Fruit fly (Drosophila melanogaster) whole organism, embryonic: Measurements from ENCODE around the gene CG3764.

Experiments used
- Abd-B ChIP-seq: fragments of 200-800 bp; sonication (Bioruptor generic); optimal IDR thresholded peaks from 2 replicates; lab custom pipeline; 2018; ENCODE audit warnings: missing biosample characterization, mild to moderate bottlenecking, missing genetic modification characterization, moderate library complexity
- Adf1 ChIP-seq: fragments of 200-800 bp; sonication (Bioruptor generic); IDR thresholded peaks from 2 replicates; pipeline ENCODE4 v1.3.6; 2022; ENCODE audit warnings: missing biosample characterization, missing genetic modification characterization
- B-H2 ChIP-seq: fragments of 200-800 bp; sonication (Bioruptor generic); optimal IDR thresholded peaks from 2 replicates; lab custom pipeline; 2018; ENCODE audit warnings: missing biosample characterization, mild to moderate bottlenecking, missing genetic modification characterization
- CG10321 ChIP-seq: fragments of 200-800 bp; sonication (Bioruptor generic); IDR thresholded peaks from 2 replicates; pipeline ENCODE4 v1.3.6; 2022; ENCODE audit warnings: missing biosample characterization, missing genetic modification characterization
- CG12071 ChIP-seq: fragments of 200-800 bp; sonication (Bioruptor generic); optimal IDR thresholded peaks from 3 replicates; lab custom pipeline; 2018; ENCODE audit warnings: missing biosample characterization, mild to moderate bottlenecking, missing genetic modification characterization
- CG12744 ChIP-seq: fragments of 200-800 bp; sonication (Bioruptor generic); optimal IDR thresholded peaks from 2 replicates; lab custom pipeline; 2016; ENCODE audit warnings: missing biosample characterization, missing genetic modification characterization
- CG12942 ChIP-seq: fragments of 200-800 bp; sonication (Bioruptor generic); optimal IDR thresholded peaks from 3 replicates; lab custom pipeline; 2016; ENCODE audit warnings: missing biosample characterization, missing genetic modification characterization
- CG13296 ChIP-seq: fragments of 200-800 bp; sonication (Bioruptor generic); optimal IDR thresholded peaks from 3 replicates; lab custom pipeline; 2018; ENCODE audit warnings: missing biosample characterization, mild to moderate bottlenecking, missing genetic modification characterization
- CG14667 ChIP-seq: fragments of 200-800 bp; sonication (Bioruptor generic); IDR thresholded peaks from 2 replicates; pipeline ENCODE4 v1.3.6; 2022; ENCODE audit warnings: missing biosample characterization, missing genetic modification characterization
- CG14710 ChIP-seq: fragments of 200-800 bp; sonication (Bioruptor generic); optimal IDR thresholded peaks from 3 replicates; lab custom pipeline; 2019; ENCODE audit warnings: missing biosample characterization, mild to moderate bottlenecking, missing genetic modification characterization, moderate library complexity
- CG17328 ChIP-seq: fragments of 200-800 bp; sonication (Bioruptor generic); IDR thresholded peaks from 2 replicates; pipeline ENCODE4 v1.3.6; 2022; ENCODE audit warnings: missing biosample characterization, missing genetic modification characterization
- CG17359 ChIP-seq: fragments of 200-800 bp; sonication (Bioruptor generic); optimal IDR thresholded peaks from 3 replicates; lab custom pipeline; 2018; ENCODE audit warnings: missing biosample characterization, mild to moderate bottlenecking, missing genetic modification characterization, moderate library complexity
- CG17612 ChIP-seq: fragments of 200-800 bp; sonication (Bioruptor generic); IDR thresholded peaks from 2 replicates; pipeline ENCODE4 v1.3.6; 2022; ENCODE audit warnings: missing biosample characterization, missing genetic modification characterization
- CG18262 ChIP-seq: fragments of 200-800 bp; optimal IDR thresholded peaks from 3 replicates; lab custom pipeline; 2019; ENCODE audit warnings: missing biosample characterization, mild to moderate bottlenecking, missing genetic modification characterization, moderate library complexity
- CG30403 ChIP-seq: fragments of 200-800 bp; sonication (Bioruptor generic); optimal IDR thresholded peaks from 3 replicates; lab custom pipeline; 2016; ENCODE audit warnings: missing biosample characterization, missing genetic modification characterization
- CG3407 ChIP-seq: fragments of 200-800 bp; sonication (Bioruptor generic); optimal IDR thresholded peaks from 2 replicates; lab custom pipeline; 2018; ENCODE audit warnings: missing biosample characterization, mild to moderate bottlenecking, missing genetic modification characterization
- CG6854 ChIP-seq: fragments of 200-800 bp; sonication (Bioruptor generic); optimal IDR thresholded peaks from 3 replicates; lab custom pipeline; 2017; ENCODE audit warnings: missing biosample characterization, mild to moderate bottlenecking, missing genetic modification characterization
- CG7556 ChIP-seq: fragments of 200-800 bp; sonication (Bioruptor generic); optimal IDR thresholded peaks from 2 replicates; lab custom pipeline; 2017; ENCODE audit warnings: missing biosample characterization, mild to moderate bottlenecking, missing genetic modification characterization
- CG7928 ChIP-seq: fragments of 200-800 bp; sonication (Bioruptor generic); optimal IDR thresholded peaks from 2 replicates; lab custom pipeline; 2017; ENCODE audit warnings: missing biosample characterization, mild to moderate bottlenecking, missing genetic modification characterization
- CG9609 ChIP-seq: fragments of 200-800 bp; sonication (Bioruptor generic); optimal IDR thresholded peaks from 3 replicates; lab custom pipeline; 2016; ENCODE audit warnings: missing biosample characterization, missing genetic modification characterization
- CoRest ChIP-seq: fragments of 200-800 bp; sonication (Bioruptor generic); optimal IDR thresholded peaks from 3 replicates; lab custom pipeline; 2018; ENCODE audit warnings: missing biosample characterization, mild to moderate bottlenecking, missing genetic modification characterization, moderate library complexity
- Deaf1 ChIP-seq: fragments of 200-800 bp; optimal IDR thresholded peaks from 3 replicates; lab custom pipeline; 2019; ENCODE audit warnings: missing biosample characterization, mild to moderate bottlenecking, missing genetic modification characterization, moderate library complexity
- Dip3 ChIP-seq: fragments of 200-800 bp; sonication (Bioruptor generic); optimal IDR thresholded peaks from 3 replicates; lab custom pipeline; 2016; ENCODE audit warnings: missing biosample characterization, missing genetic modification characterization
- Doc3 ChIP-seq: fragments of 200-800 bp; sonication (Bioruptor generic); IDR thresholded peaks from 3 replicates; pipeline ENCODE4 v1.3.6; 2022; ENCODE audit warnings: missing biosample characterization, missing genetic modification characterization; ENCODE audit not compliant: partially characterized antibody
- Eip74EF ChIP-seq, 2 experiments: fragments of 200-800 bp in 1 of 2; fragments of >200 bp in 1 of 2; sonication (Bioruptor generic) in 1 of 2; optimal IDR thresholded peaks; 2 replicates each; lab custom pipeline; 2017 to 2019; ENCODE audit warnings: missing biosample characterization in 2 of 2, missing genetic modification characterization in 2 of 2, mild to moderate bottlenecking in 1 of 2, moderate library complexity in 1 of 2
- HLH54F ChIP-seq: fragments of 200-800 bp; sonication (Bioruptor generic); optimal IDR thresholded peaks from 3 replicates; lab custom pipeline; 2016; ENCODE audit warnings: missing biosample characterization, missing genetic modification characterization
- HLHmδ ChIP-seq: fragments of 200-800 bp; sonication (Bioruptor generic); optimal IDR thresholded peaks from 2 replicates; lab custom pipeline; 2018; ENCODE audit warnings: missing biosample characterization, mild to moderate bottlenecking, missing genetic modification characterization, moderate library complexity
- Nf-YC ChIP-seq: fragments of 200-800 bp; optimal IDR thresholded peaks from 3 replicates; lab custom pipeline; 2019; ENCODE audit warnings: missing biosample characterization, mild to moderate bottlenecking, missing genetic modification characterization, moderate library complexity
- Sin3A ChIP-seq: fragments of >200 bp; optimal IDR thresholded peaks from 2 replicates; lab custom pipeline; 2018
- amos ChIP-seq: fragments of 200-800 bp; sonication (Bioruptor generic); IDR thresholded peaks from 2 replicates; pipeline ENCODE4 v1.3.6; 2022; ENCODE audit warnings: missing biosample characterization, missing genetic modification characterization; ENCODE audit not compliant: partially characterized antibody
- ash1 ChIP-seq: fragments of 200-800 bp; sonication (Bioruptor generic); optimal IDR thresholded peaks from 2 replicates; lab custom pipeline; 2018; ENCODE audit warnings: missing biosample characterization, mild to moderate bottlenecking, missing genetic modification characterization
- br ChIP-seq: fragments of >200 bp; optimal IDR thresholded peaks from 2 replicates; lab custom pipeline; 2017
- bsh ChIP-seq, 2 experiments: fragments of 200-800 bp; sonication (Bioruptor generic); optimal IDR thresholded peaks; 2 replicates each; lab custom pipeline; 2017 to 2018; ENCODE audit warnings: mild to moderate bottlenecking in 2 of 2, missing biosample characterization in 2 of 2, missing genetic modification characterization in 2 of 2, moderate library complexity in 1 of 2
- caup ChIP-seq: fragments of 200-800 bp; sonication (Bioruptor generic); optimal IDR thresholded peaks from 3 replicates; lab custom pipeline; 2017; ENCODE audit warnings: missing biosample characterization, mild to moderate bottlenecking, missing genetic modification characterization, moderate library complexity; ENCODE audit not compliant: severe bottlenecking
- chm ChIP-seq: fragments of 200-800 bp; sonication (Bioruptor generic); IDR thresholded peaks from 2 replicates; pipeline ENCODE4 v1.3.6; 2022; ENCODE audit warnings: missing biosample characterization, missing genetic modification characterization
- en ChIP-seq: fragments of 200-800 bp; sonication (Bioruptor generic); optimal IDR thresholded peaks from 2 replicates; lab custom pipeline; 2016; ENCODE audit warnings: missing biosample characterization, missing genetic modification characterization
- fu2 ChIP-seq: fragments of 200-800 bp; sonication (Bioruptor generic); optimal IDR thresholded peaks from 2 replicates; lab custom pipeline; 2016; ENCODE audit warnings: missing biosample characterization, missing genetic modification characterization
- gcm2 ChIP-seq: fragments of 200-800 bp; sonication (Bioruptor generic); optimal IDR thresholded peaks from 2 replicates; lab custom pipeline; 2016; ENCODE audit warnings: missing biosample characterization, missing genetic modification characterization
- lbe ChIP-seq: fragments of 200-800 bp; sonication (Bioruptor generic); optimal IDR thresholded peaks from 2 replicates; lab custom pipeline; 2016; ENCODE audit warnings: missing biosample characterization, mild to moderate bottlenecking, missing genetic modification characterization
- lola ChIP-seq, 3 experiments: fragments of >200 bp in 2 of 3; fragments of 200-800 bp in 1 of 3; sonication (Bioruptor generic) in 1 of 3; optimal IDR thresholded peaks; 2 replicates each; lab custom pipeline; 2017 to 2019; ENCODE audit warnings: missing biosample characterization in 3 of 3, missing genetic modification characterization in 3 of 3, mild to moderate bottlenecking in 1 of 3, moderate library complexity in 1 of 3
- lov ChIP-seq, 2 experiments: fragments of 200-800 bp in 1 of 2; fragments of >200 bp in 1 of 2; sonication (Bioruptor generic) in 1 of 2; IDR thresholded peaks in 1 of 2; optimal IDR thresholded peaks in 1 of 2; 2 replicates in 1 of 2; 3 replicates in 1 of 2; pipeline versions ENCODE4 v1.3.6 to Lab custom; 2017 to 2022; ENCODE audit warnings: missing biosample characterization in 1 of 2, missing genetic modification characterization in 1 of 2
- pros ChIP-seq: fragments of 200-800 bp; sonication (Bioruptor generic); optimal IDR thresholded peaks from 3 replicates; lab custom pipeline; 2019; ENCODE audit warnings: missing biosample characterization, mild to moderate bottlenecking, missing genetic modification characterization, moderate library complexity
- ranshi ChIP-seq: fragments of 200-800 bp; sonication (Bioruptor generic); IDR thresholded peaks from 2 replicates; pipeline ENCODE4 v1.3.6; 2022; ENCODE audit warnings: missing biosample characterization, missing genetic modification characterization
- ro ChIP-seq: fragments of 200-800 bp; sonication (Bioruptor generic); IDR thresholded peaks from 2 replicates; pipeline ENCODE4 v1.3.6; 2022; ENCODE audit warnings: missing biosample characterization, missing genetic modification characterization
- salm ChIP-seq: fragments of 200-800 bp; sonication (Bioruptor generic); optimal IDR thresholded peaks from 2 replicates; lab custom pipeline; 2018; ENCODE audit warnings: missing biosample characterization, mild to moderate bottlenecking, missing genetic modification characterization
- so ChIP-seq: fragments of 200-800 bp; sonication (Bioruptor generic); IDR thresholded peaks from 3 replicates; pipeline ENCODE4 v1.3.6; 2022; ENCODE audit warnings: missing biosample characterization, missing genetic modification characterization
- sob ChIP-seq: fragments of 200-800 bp; sonication (Bioruptor generic); IDR thresholded peaks from 2 replicates; pipeline ENCODE4 v1.3.6; 2022; ENCODE audit warnings: missing biosample characterization, missing genetic modification characterization
- stwl ChIP-seq: fragments of 200-800 bp; sonication (Bioruptor generic); optimal IDR thresholded peaks from 3 replicates; lab custom pipeline; 2018; ENCODE audit warnings: missing biosample characterization, mild to moderate bottlenecking, missing genetic modification characterization, moderate library complexity

CG3764 gene

DNA sequence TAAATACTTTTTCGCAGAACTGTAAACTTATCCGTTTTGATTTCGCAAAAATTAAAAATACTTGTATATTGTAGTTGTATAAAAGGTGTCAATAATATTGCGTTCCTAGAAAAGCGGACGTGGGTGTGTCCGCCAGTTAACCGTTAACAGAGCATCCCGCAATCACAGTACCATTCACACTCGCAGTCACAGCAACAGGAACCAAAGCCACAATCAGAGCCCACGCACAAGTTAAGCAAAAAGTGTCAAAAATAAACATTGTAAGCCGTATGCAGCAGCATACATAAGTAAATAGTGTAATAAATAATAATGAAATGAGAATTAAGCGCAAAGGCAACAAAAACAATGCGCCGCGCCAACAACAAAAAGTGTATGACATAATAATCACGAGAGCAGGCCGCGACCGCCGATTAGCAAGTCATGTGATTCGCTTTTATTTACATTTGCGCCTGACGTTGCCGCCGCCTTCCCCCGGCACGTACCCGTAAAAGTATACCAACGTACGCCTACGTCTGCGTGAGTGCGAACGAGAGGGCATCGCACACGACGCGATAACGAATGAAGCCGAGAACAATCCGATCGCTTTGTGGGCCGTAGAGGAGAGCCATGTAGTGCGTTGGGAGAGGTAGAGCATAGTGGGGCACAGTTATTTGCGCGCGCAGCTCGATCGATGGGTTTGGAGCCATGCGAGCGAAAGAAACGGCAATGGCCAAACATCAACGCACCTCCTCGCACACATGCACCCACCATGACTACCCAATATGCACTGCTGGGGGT, 2.5 kb downstream of the CG3764 start (continued):
- TF ChIP-seq fu2 (peak; percentile 13), br (lab: Kevin White, UChicago) (no peak), CG17328 (GFP tag; lab: Robert Waterston, UW) (0 out of 2 replicates have a peak, but pooled peaks have one; percentile 3), bsh (GFP tag; optimal IDR thresholded peaks at IDR 0.05; lab: Kevin White, UChicago) (peak in 1 of 2 experiments; percentile 8), Adf1 (GFP tag; lab: Robert Waterston, UW) (peak; percentile 92), ro (no peak), gcm2 (GFP tag; lab: Kevin White, UChicago) (peak; percentile 34), CG12071 (peak; percentile 37), Abd-B (no peak), CG30403 (peak; percentile 48), caup (GFP tag; lab: Kevin White, UChicago) (peak; percentile 33), CG14667 (GFP tag; lab: Robert Waterston, UW) (no peak), Doc3 (GFP tag; lab: Robert Waterston, UW) (no peak), CG12744 (GFP tag; lab: Kevin White, UChicago) (no peak), so (GFP tag; lab: Robert Waterston, UW) (no peak), Eip74EF (GFP tag; optimal IDR thresholded peaks at IDR 0.05; lab: Kevin White, UChicago) (peak in 1 of 2 experiments; percentile 48), sob (GFP tag; lab: Robert Waterston, UW) (peak; percentile 18; the same call in 1 of the 2 replicates), CG17612 (no peak), salm (tag; lab: Kevin White, UChicago) (peak; percentile 19), ranshi (GFP tag; lab: Robert Waterston, UW) (0 out of 2 replicates have a peak, but pooled peaks have one; percentile 26), HLHmδ (GFP tag; lab: Kevin White, UChicago) (no peak), amos (GFP tag; lab: Robert Waterston, UW) (peak; percentile 31; the same call in 1 of the 2 replicates), pros (peak; percentile 58), CG9609 (no peak), CG18262 (peak; percentile 0), CG6854 (GFP tag; lab: Kevin White, UChicago) (peak; percentile 56), CG7556 (peak; percentile 54), CG12942 (peak; percentile 1), Nf-YC (tag; lab: Kevin White, UChicago) (peak; percentile 64), HLH54F (GFP tag; lab: Kevin White, UChicago) (peak; percentile 54), Sin3A (lab: Kevin White, UChicago) (no peak), ash1 (GFP tag; lab: Kevin White, UChicago) (peak; percentile 60), en (GFP tag; lab: Kevin White, UChicago) (no peak), CG14710 (tag; lab: Kevin White, UChicago) (no peak), CG3407 (GFP tag; lab: Kevin White, UChicago) (no peak), B-H2 (peak; percentile 77), CG17359 (tag; lab: Kevin White, UChicago) (peak; percentile 46), CoRest (peak; percentile 0), lbe (GFP tag; lab: Kevin White, UChicago) (peak; percentile 34), CG10321 (GFP tag; lab: Robert Waterston, UW) (peak; percentile 85), lola (GFP tag; optimal IDR thresholded peaks at IDR 0.05; lab: Kevin White, UChicago) (no peak), CG7928 (GFP tag; lab: Kevin White, UChicago) (no peak), lov (optimal IDR thresholded peaks at IDR 0.05; lab: Kevin White, UChicago) (no peak), lov (GFP tag; IDR thresholded peaks at IDR 0.05; lab: Robert Waterston, UW) (no peak), Deaf1 (peak; percentile 100), Dip3 (no peak), chm (GFP tag; lab: Robert Waterston, UW) (peak; percentile 42; the same call in 1 of the 2 replicates), stwl (no peak), CG13296 (GFP tag; lab: Kevin White, UChicago) (peak; percentile 62)
